Fruit fly (Drosophila melanogaster): ENCODE results near the gene CG15459.
A peak's percentile ranks its signal among the peaks of the same experiment; 100 is the strongest.

CG15459 gene

DNA sequence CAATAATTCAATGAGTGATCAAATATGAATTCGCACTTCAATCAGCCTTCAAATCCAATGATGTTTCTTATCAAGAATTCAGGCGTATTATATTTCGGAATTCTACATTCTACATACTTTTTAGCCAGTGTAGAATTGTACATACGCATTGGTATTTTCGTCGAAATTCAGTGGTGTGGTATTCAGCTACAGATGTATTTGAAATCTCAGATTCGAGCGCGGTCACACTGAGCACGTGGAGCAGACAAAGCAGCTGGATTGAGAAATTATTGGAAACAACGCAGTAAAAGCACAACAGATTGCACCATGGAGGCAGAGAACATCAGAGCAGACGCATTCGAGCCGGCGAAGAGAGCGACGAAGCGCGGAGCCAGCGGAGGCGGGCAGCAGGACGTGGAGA is 22.2 kb downstream of the CG15459 start (continued):
- TF ChIP-seq stwl (tag; optimal IDR thresholded peaks at IDR 0.05) (peak; percentile 72), H15 (GFP tag; IDR thresholded peaks at IDR 0.05) (0 out of 3 replicates have a peak, but pooled peaks have one; percentile 12), CG1792 (GFP tag; optimal IDR thresholded peaks at IDR 0.05) (no peak), CG8924 (tag; optimal IDR thresholded peaks at IDR 0.05) (no peak), pzg (GFP tag; optimal IDR thresholded peaks at IDR 0.05) (peak; percentile 75), Stat92E (GFP tag; optimal IDR thresholded peaks at IDR 0.05) (no peak), CG15514 (GFP tag; optimal IDR thresholded peaks at IDR 0.05) (peak; percentile 7), YL-1 (GFP tag; optimal IDR thresholded peaks at IDR 0.05) (peak; percentile 49), CG2199 (GFP tag; IDR thresholded peaks at IDR 0.05) (0 out of 3 replicates have a peak, but pooled peaks have one; percentile 31), Max (GFP tag; optimal IDR thresholded peaks at IDR 0.05) (peak; percentile 78), dm (GFP tag; optimal IDR thresholded peaks at IDR 0.05) (peak; percentile 94), Dref (GFP tag; IDR thresholded peaks at IDR 0.05) (peak; percentile 36; the same call in 1 of the 2 replicates), MBD-R2 (GFP tag; IDR thresholded peaks at IDR 0.05) (peak; percentile 87), pum (GFP tag; optimal IDR thresholded peaks at IDR 0.05) (no peak), HmgZ (tag; optimal IDR thresholded peaks at IDR 0.05) (peak; percentile 53), CG1603 (tag; optimal IDR thresholded peaks at IDR 0.05) (peak; percentile 78), CG16813 (GFP tag; IDR thresholded peaks at IDR 0.05; ENCODE audit: partially characterized antibody) (peak; percentile 43; the same call in 1 of the 3 replicates), CG13287 (GFP tag; IDR thresholded peaks at IDR 0.05; ENCODE audit: partially characterized antibody) (peak; percentile 45; the same call in 1 of the 2 replicates), amos (GFP tag; IDR thresholded peaks at IDR 0.05; ENCODE audit: partially characterized antibody) (peak; percentile 41; the same call in 1 of the 2 replicates), Poxn (GFP tag; IDR thresholded peaks at IDR 0.05) (no peak), gfzf (GFP tag; optimal IDR thresholded peaks at IDR 0.05) (peak; percentile 82), lov (optimal IDR thresholded peaks at IDR 0.05) (no peak), lov (GFP tag; IDR thresholded peaks at IDR 0.05) (no peak), HmgD (GFP tag; optimal IDR thresholded peaks at IDR 0.05) (peak; percentile 11), CTCF (GFP tag; optimal IDR thresholded peaks at IDR 0.05) (peak; percentile 71), sug (tag; optimal IDR thresholded peaks at IDR 0.05) (peak; percentile 7), unc-4 (GFP tag; IDR thresholded peaks at IDR 0.05; ENCODE audit: partially characterized antibody) (0 out of 2 replicates have a peak, but pooled peaks have one; percentile 16), CG18011 (GFP tag; optimal IDR thresholded peaks at IDR 0.05) (peak; percentile 41), C15 (GFP tag; IDR thresholded peaks at IDR 0.05) (no peak), CG8359 (GFP tag; optimal IDR thresholded peaks at IDR 0.05; ENCODE audit: borderline replicate concordance) (no peak), bcd (GFP tag; optimal IDR thresholded peaks at IDR 0.05) (no peak), CG18476 (GFP tag; optimal IDR thresholded peaks at IDR 0.05) (no peak), Bgb (GFP tag; IDR thresholded peaks at IDR 0.05; ENCODE audit: partially characterized antibody) (peak; percentile 55), Elba2 (GFP tag; optimal IDR thresholded peaks at IDR 0.05) (no peak), Myb (GFP tag; optimal IDR thresholded peaks at IDR 0.05) (peak; percentile 52), bbx (GFP tag; IDR thresholded peaks at IDR 0.05; ENCODE audit: partially characterized antibody) (0 out of 2 replicates have a peak, but pooled peaks have one; percentile 34), Dll (GFP tag; IDR thresholded peaks at IDR 0.05; ENCODE audit: partially characterized antibody) (0 out of 4 replicates have a peak, but pooled peaks have one; percentile 20), MESR4 (GFP tag; optimal IDR thresholded peaks at IDR 0.05) (peak; percentile 66), crp (GFP tag; optimal IDR thresholded peaks at IDR 0.05) (peak in 1 of 2 experiments; percentile 74), knrl (GFP tag; IDR thresholded peaks at IDR 0.05; ENCODE audit: partially characterized antibody) (peak; percentile 28; the same call in 1 of the 3 replicates), CG10267 (tag; optimal IDR thresholded peaks at IDR 0.05) (peak; percentile 7), Dp (GFP tag; optimal IDR thresholded peaks at IDR 0.05) (peak; percentile 38), Lhr (GFP tag; optimal IDR thresholded peaks at IDR 0.05) (peak; percentile 17), CG3995 (GFP tag; optimal IDR thresholded peaks at IDR 0.05) (peak; percentile 7), CG34422 (GFP tag; IDR thresholded peaks at IDR 0.05) (peak; percentile 41; the same call in 1 of the 3 replicates)
